Fruit fly (Drosophila melanogaster) whole organism: ENCODE results near the gene beat-VII.

ENCODE experiments used
- CG8478 ChIP-seq: fragments of >200 bp; optimal IDR thresholded peaks from 2 replicates; lab custom pipeline; 2018; ENCODE audit warnings: inconsistent platforms
- Dll ChIP-seq: fragments of >200 bp; optimal IDR thresholded peaks from 2 replicates; lab custom pipeline; 2017
- EcR ChIP-seq, 2 experiments: fragments of >200 bp; optimal IDR thresholded peaks; 2 replicates each; lab custom pipeline; 2017; ENCODE audit warnings: missing biosample characterization in 2 of 2, missing genetic modification characterization in 2 of 2, missing genetic modification reagents in 2 of 2
- pan ChIP-seq: fragments of >200 bp; optimal IDR thresholded peaks from 2 replicates; lab custom pipeline; 2017
- psq ChIP-seq: fragments of >200 bp; optimal IDR thresholded peaks from 2 replicates; lab custom pipeline; 2017
- usp ChIP-seq: fragments of >200 bp; optimal IDR thresholded peaks from 2 replicates; lab custom pipeline; 2017; ENCODE audit warnings: missing biosample characterization, missing genetic modification characterization, mixed read lengths

Gene beat-VII

dm6 chr3R:26631334-26631919 is 50.3 kb downstream of the beat-VII start, which contains the start of gene TwdlN:
Gene TwdlN, plus strand, starts transcription at chr3R:26631869.
- TF ChIP-seq pan (no peak), CG8478 (no peak), Dll (no peak), usp (no peak), EcR (GFP tag; optimal IDR thresholded peaks at IDR 0.05; lab: Kevin White, UChicago) (no peak), psq (lab: Kevin White, UChicago) (no peak)

- TF ChIP-seq pan (no peak), psq (lab: Kevin White, UChicago) (no peak)
Observed at dm6 chr3R:26629618-26630017, 52.1 kb downstream of the beat-VII start, which contains the start of gene TwdlJ. Gene TwdlJ, plus strand, starts transcription at chr3R:26629918.

- TF ChIP-seq Dll (no peak), psq (lab: Kevin White, UChicago) (no peak), usp (no peak), pan (no peak), CG8478 (no peak), EcR (GFP tag; optimal IDR thresholded peaks at IDR 0.05; lab: Kevin White, UChicago) (no peak)
Observed at dm6 chr3R:26628624-26629023, 53.1 kb downstream of the beat-VII start, which contains the start of gene TwdlK. Gene TwdlK, minus strand, starts transcription at chr3R:26628724.

dm6 chr3R:26626638-26627037 is 55.1 kb downstream of the beat-VII start, which contains the start of gene TwdlO:
Gene TwdlO, minus strand, starts transcription at chr3R:26626738.
- TF ChIP-seq Dll (no peak), EcR (GFP tag; optimal IDR thresholded peaks at IDR 0.05; lab: Kevin White, UChicago) (no peak), psq (lab: Kevin White, UChicago) (no peak), pan (no peak)

- TF ChIP-seq pan (no peak), psq (lab: Kevin White, UChicago) (no peak), Dll (no peak)
Observed at dm6 chr3R:26625552-26625951, 56.2 kb downstream of the beat-VII start, which contains the start of gene TwdlL. Gene TwdlL, minus strand, starts transcription at chr3R:26625652.

dm6 chr3R:26623493-26623956 is 58.2 kb downstream of the beat-VII start, which contains the start of gene TwdlB:
Gene TwdlB, minus strand, starts transcription at chr3R:26623543.
- TF ChIP-seq EcR (GFP tag; optimal IDR thresholded peaks at IDR 0.05; lab: Kevin White, UChicago) = no peak
- no peak for TF ChIP-seq usp
- no peak for TF ChIP-seq psq (lab: Kevin White, UChicago)
- TF ChIP-seq pan = no peak
- no peak for TF ChIP-seq CG8478
- TF ChIP-seq Dll = no peak

- TF ChIP-seq Dll (no peak), usp (no peak), EcR (GFP tag; optimal IDR thresholded peaks at IDR 0.05; lab: Kevin White, UChicago) (no peak), CG8478 (no peak), pan (no peak), psq (lab: Kevin White, UChicago) (no peak)
Observed at dm6 chr3R:26621314-26621813, 60.4 kb downstream of the beat-VII start, which contains the start of gene TwdlP. Gene TwdlP, minus strand, starts transcription at chr3R:26621364.

- TF ChIP-seq Dll (no peak), CG8478 (no peak)
Observed at dm6 chr3R:26618818-26619217, 62.9 kb downstream of the beat-VII start, which contains the start of gene TwdlM. Gene TwdlM, plus strand, starts transcription at chr3R:26619118.

- TF ChIP-seq pan (no peak), EcR (GFP tag; optimal IDR thresholded peaks at IDR 0.05; lab: Kevin White, UChicago) (no peak), CG8478 (no peak), usp (no peak), psq (lab: Kevin White, UChicago) (no peak), Dll (no peak)
Observed at dm6 chr3R:26615428-26615827, 66.3 kb downstream of the beat-VII start.

- TF ChIP-seq pan (no peak), Dll (no peak), psq (lab: Kevin White, UChicago) (no peak), EcR (GFP tag; optimal IDR thresholded peaks at IDR 0.05; lab: Kevin White, UChicago) (no peak), CG8478 (no peak), usp (no peak)
Observed at dm6 chr3R:26606498-26606897, 75.3 kb downstream of the beat-VII start.
